Worm (Caenorhabditis elegans): ENCODE data around the gene dnj-9.

Gene dnj-9

ce11 chrII:4851594-4852106 lies at the start of gene dnj-9 (continued):
- TF ChIP-seq ZK337.2 (GFP tag; IDR thresholded peaks at IDR 0.05) (peak; percentile 56; the same call in 1 of the 2 replicates), dmd-8 (GFP tag; IDR thresholded peaks at IDR 0.05) (no peak), mdt-29 (GFP tag; IDR thresholded peaks at IDR 0.05) (peak; percentile 79; the same call in 1 of the 2 replicates), ceh-20 (GFP tag; IDR thresholded peaks at IDR 0.05) (peak; percentile 90), nhr-28 (tag; optimal IDR thresholded peaks at IDR 0.05) (peak; percentile 83)

- TF ChIP-seq hlh-11 (tag; optimal IDR thresholded peaks at IDR 0.05) (peak; percentile 29), pqm-1 (tag; optimal IDR thresholded peaks at IDR 0.05) (peak; percentile 77), egl-43 (GFP tag; IDR thresholded peaks at IDR 0.05) (no peak), daf-16 (GFP tag; optimal IDR thresholded peaks at IDR 0.05) (no peak), daf-16 (tag; optimal IDR thresholded peaks at IDR 0.05) (peak; percentile 49), unc-62 (GFP tag; optimal IDR thresholded peaks at IDR 0.05 in 1 of 2) (no peak), unc-62 (tag; optimal IDR thresholded peaks at IDR 0.05) (no peak), nhr-28 (tag; optimal IDR thresholded peaks at IDR 0.05) (peak; percentile 66), dve-1 (tag; optimal IDR thresholded peaks at IDR 0.05; ENCODE audit: insufficient read depth) (peak; percentile 1), dmd-6 (GFP tag; IDR thresholded peaks at IDR 0.05) (peak; percentile 42; the same call in 1 of the 2 replicates), php-3 (GFP tag; IDR thresholded peaks at IDR 0.05) (peak; percentile 64; the same call in 1 of the 2 replicates)
Measured at ce11 chrII:4802917-4803316, 48.9 kb upstream of the dnj-9 start.

ce11 chrII:4805799-4806198 lies 46.1 kb upstream of the dnj-9 start:
- TF ChIP-seq nhr-11 (tag; optimal IDR thresholded peaks at IDR 0.05): peak; percentile 36
- peak in 1 of 2 experiments; percentile 58 for TF ChIP-seq daf-16 (GFP tag; optimal IDR thresholded peaks at IDR 0.05)
- no peak for TF ChIP-seq daf-16 (tag; optimal IDR thresholded peaks at IDR 0.05)
- no peak for TF ChIP-seq Y75B8A.6 (GFP tag; IDR thresholded peaks at IDR 0.05)

- no peak for TF ChIP-seq dmd-6 (GFP tag; IDR thresholded peaks at IDR 0.05)
- no peak for TF ChIP-seq hmg-1.1 (GFP tag; IDR thresholded peaks at IDR 0.05)
- TF ChIP-seq unc-62 (GFP tag; optimal IDR thresholded peaks at IDR 0.05 in 1 of 2): peak in 1 of 2 experiments; percentile 81
- no peak for TF ChIP-seq unc-62 (tag; optimal IDR thresholded peaks at IDR 0.05)
- TF ChIP-seq spr-3 (GFP tag; optimal IDR thresholded peaks at IDR 0.05): no peak
- no peak for TF ChIP-seq zip-2 (tag; optimal IDR thresholded peaks at IDR 0.05)
- no peak for TF ChIP-seq set-16 (GFP tag; IDR thresholded peaks at IDR 0.05)
- TF ChIP-seq ztf-11 (tag; optimal IDR thresholded peaks at IDR 0.05): no peak
- TF ChIP-seq mdl-1 (tag; optimal IDR thresholded peaks at IDR 0.05): no peak
- no peak for TF ChIP-seq jun-1 (tag; optimal IDR thresholded peaks at IDR 0.05)
- peak; percentile 35; the same call in 1 of the 2 replicates for TF ChIP-seq ceh-20 (GFP tag; IDR thresholded peaks at IDR 0.05)
- peak in 1 of 2 experiments; percentile 16 for TF ChIP-seq lsy-2 (tag; optimal IDR thresholded peaks at IDR 0.05)
- no peak for TF ChIP-seq cey-2 (tag; optimal IDR thresholded peaks at IDR 0.05; ENCODE audit: borderline replicate concordance, insufficient read depth)
- TF ChIP-seq pqm-1 (tag; optimal IDR thresholded peaks at IDR 0.05): no peak
- no peak for TF ChIP-seq F44E2.7 (GFP tag; IDR thresholded peaks at IDR 0.05)
- TF ChIP-seq F37D6.2 (tag; optimal IDR thresholded peaks at IDR 0.05): no peak
- no peak for TF ChIP-seq egl-43 (GFP tag; IDR thresholded peaks at IDR 0.05)
- TF ChIP-seq aha-1 (tag): no peak
- no peak for TF ChIP-seq R02D3.7 (tag; optimal IDR thresholded peaks at IDR 0.05)
- TF ChIP-seq lir-3 (tag; optimal IDR thresholded peaks at IDR 0.05): no peak
- TF ChIP-seq mdt-29 (GFP tag; IDR thresholded peaks at IDR 0.05): no peak
Measured at ce11 chrII:4806261-4806660, 45.6 kb upstream of the dnj-9 start.

- TF ChIP-seq daf-16 (GFP tag; optimal IDR thresholded peaks at IDR 0.05) (peak in 1 of 2 experiments; percentile 18), daf-16 (tag; optimal IDR thresholded peaks at IDR 0.05) (no peak), nhr-111 (GFP tag; optimal IDR thresholded peaks at IDR 0.05) (no peak)
Measured at ce11 chrII:4806726-4807125, 45.1 kb upstream of the dnj-9 start.
